Worm (Caenorhabditis elegans) whole organism, L3 larva: ENCODE measurements around the gene F19B2.5.

Experiments
- R02D3.7 ChIP-seq: fragments of 150-350 bp; optimal IDR thresholded peaks from 2 replicates; lab custom pipeline; 2014; ENCODE audit warnings: missing biosample characterization, missing genetic modification characterization
- aly-2 ChIP-seq: fragments of 150-350 bp; optimal IDR thresholded peaks from 2 replicates; lab custom pipeline; 2014; ENCODE audit warnings: missing biosample characterization, missing genetic modification characterization
- ceh-28 ChIP-seq: fragments of 150-350 bp; optimal IDR thresholded peaks from 2 replicates; lab custom pipeline; 2014; ENCODE audit warnings: missing biosample characterization, missing genetic modification reagents, missing genetic modification characterization
- ceh-82 ChIP-seq: fragments of 150-350 bp; optimal IDR thresholded peaks from 2 replicates; lab custom pipeline; 2014; ENCODE audit warnings: missing biosample characterization, missing genetic modification characterization
- ceh-9 ChIP-seq: sonication (generic microtip); optimal IDR thresholded peaks from 2 replicates; lab custom pipeline; 2018; ENCODE audit warnings: missing biosample characterization, missing genetic modification characterization
- daf-12 ChIP-seq: fragments of 150-350 bp; optimal IDR thresholded peaks from 2 replicates; lab custom pipeline; 2014; ENCODE audit warnings: missing biosample characterization, missing genetic modification reagents, missing genetic modification characterization
- egl-27 ChIP-seq: sonication (generic microtip); optimal IDR thresholded peaks from 4 replicates; lab custom pipeline; 2017; ENCODE audit warnings: missing biosample characterization, missing genetic modification reagents, missing genetic modification characterization
- fkh-10 ChIP-seq: sonication (generic microtip); optimal IDR thresholded peaks from 2 replicates; lab custom pipeline; 2017; ENCODE audit warnings: missing biosample characterization, missing genetic modification reagents, missing genetic modification characterization
- nhr-77 ChIP-seq: fragments of 150-350 bp; optimal IDR thresholded peaks from 2 replicates; lab custom pipeline; 2014; ENCODE audit warnings: missing biosample characterization, missing genetic modification characterization
- pha-4 ChIP-seq: fragments of 150-350 bp; optimal IDR thresholded peaks from 2 replicates; lab custom pipeline; 2014; ENCODE audit warnings: missing biosample characterization, missing genetic modification reagents, missing genetic modification characterization
- sea-2 ChIP-seq: fragments of 150-350 bp; sonication (generic microtip); optimal IDR thresholded peaks from 4 replicates; lab custom pipeline; 2014; ENCODE audit warnings: missing biosample characterization, missing genetic modification reagents, missing genetic modification characterization
- skn-1 ChIP-seq: fragments of 150-350 bp; optimal IDR thresholded peaks from 2 replicates; lab custom pipeline; 2014; ENCODE audit warnings: missing biosample characterization, missing genetic modification characterization
- snpc-4 ChIP-seq: fragments of 150-350 bp; optimal IDR thresholded peaks from 2 replicates; lab custom pipeline; 2014; ENCODE audit warnings: missing biosample characterization, missing genetic modification characterization
- unc-39 ChIP-seq: sonication (generic microtip); optimal IDR thresholded peaks from 4 replicates; lab custom pipeline; 2017; ENCODE audit warnings: missing biosample characterization, missing genetic modification characterization

DNA sequence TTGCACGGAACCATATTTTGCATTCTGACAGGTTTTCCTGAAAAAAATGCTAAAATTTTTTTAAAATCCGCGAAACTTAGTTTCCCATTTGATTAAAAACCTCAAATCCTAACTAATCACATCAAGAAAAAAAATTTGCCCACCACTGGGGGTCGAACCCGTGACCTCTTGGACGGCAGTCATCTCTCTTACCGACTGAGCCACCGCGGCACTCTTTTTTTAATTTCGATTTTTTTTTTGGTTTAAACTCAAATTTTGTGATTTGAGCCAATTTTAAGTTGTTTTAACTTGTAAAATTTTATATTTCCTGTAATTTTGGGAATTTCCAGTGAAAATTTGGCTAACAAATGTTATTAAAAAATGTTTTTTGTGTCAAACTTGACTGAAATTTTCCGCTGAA is 44.2 kb downstream of the F19B2.5 start:
- TF ChIP-seq nhr-77 (tag; lab: Kevin White, UChicago) = no peak
- no peak for TF ChIP-seq aly-2 (tag; lab: Kevin White, UChicago)
- TF ChIP-seq ceh-28 (tag; lab: Kevin White, UChicago) = no peak
- TF ChIP-seq snpc-4 (tag; lab: Kevin White, UChicago) = no peak
- no peak for TF ChIP-seq egl-27 (tag; lab: Kevin White, UChicago)
- no peak for TF ChIP-seq sea-2 (GFP tag; lab: Kevin White, UChicago)
- TF ChIP-seq pha-4 (tag; lab: Kevin White, UChicago) = no peak
- TF ChIP-seq daf-12 (tag; lab: Kevin White, UChicago) = no peak
- TF ChIP-seq skn-1 (tag; lab: Kevin White, UChicago) = no peak
- no peak for TF ChIP-seq R02D3.7 (tag; lab: Kevin White, UChicago)
- TF ChIP-seq unc-39 (tag; lab: Kevin White, UChicago) = no peak
- no peak for TF ChIP-seq ceh-9 (tag; lab: Kevin White, UChicago)
- TF ChIP-seq fkh-10 (GFP tag; lab: Kevin White, UChicago) = no peak
- no peak for TF ChIP-seq ceh-82 (tag; lab: Kevin White, UChicago)
